Fruit fly (Drosophila melanogaster) whole organism: ENCODE data around the gene CG13042.

Experiments used
- CG8478 ChIP-seq: fragments of >200 bp; optimal IDR thresholded peaks from 2 replicates; lab custom pipeline; 2018; ENCODE audit warnings: inconsistent platforms
- Dll ChIP-seq: fragments of >200 bp; optimal IDR thresholded peaks from 2 replicates; lab custom pipeline; 2017

- TF ChIP-seq CG8478 (no peak), Dll (lab: Kevin White, UChicago) (no peak)
Measured at dm6 chr3L:16290850-16291249, 17.4 kb downstream of the CG13042 start, which contains the start of gene CG13045.
